Worm (Caenorhabditis elegans) whole organism, young adult: ENCODE data around the gene clec-240.

ENCODE experiments used
- hlh-26 ChIP-seq: fragments of 200-800 bp; sonication (Bioruptor generic); conservative IDR thresholded peaks from 2 replicates; pipeline ENCODE4 v1.3.6; 2022; ENCODE audit warnings: missing genetic modification reagents, missing genetic modification characterization, missing compliant biosample characterization
- hsf-1 ChIP-seq: fragments of 200-800 bp; sonication (Bioruptor generic); IDR thresholded peaks from 2 replicates; pipeline ENCODE4 v1.3.6; 2022; ENCODE audit warnings: missing genetic modification reagents, missing genetic modification characterization, missing compliant biosample characterization

- TF ChIP-seq hsf-1 (no peak), hlh-26 (GFP tag; lab: Robert Waterston, UW) (no peak)
Observed at ce11 chrV:17000204-17000603, 9.6 kb upstream of the clec-240 start, which contains the start of gene str-217.
